Worm (Caenorhabditis elegans) whole organism, late embryonic: ENCODE measurements around the gene cpi-2.

ENCODE experiments used
- F13H6.1 ChIP-seq: sonication (generic microtip); optimal IDR thresholded peaks from 2 replicates; lab custom pipeline; 2016; ENCODE audit warnings: missing genetic modification characterization, missing compliant biosample characterization
- K09A11.1 ChIP-seq: sonication (generic microtip); optimal IDR thresholded peaks from 2 replicates; lab custom pipeline; 2017; ENCODE audit warnings: antibody characterized with exemption, mild to moderate bottlenecking, missing genetic modification characterization, missing compliant biosample characterization; ENCODE audit not compliant: insufficient read depth
- Y22D7AL.16 ChIP-seq: sonication (generic microtip); optimal IDR thresholded peaks from 2 replicates; lab custom pipeline; 2016; ENCODE audit warnings: missing genetic modification characterization, missing compliant biosample characterization
- ahr-1 ChIP-seq: sonication (generic microtip); optimal IDR thresholded peaks from 2 replicates; lab custom pipeline; 2016; ENCODE audit warnings: missing genetic modification characterization, missing compliant biosample characterization
- ceh-18 ChIP-seq: sonication (generic microtip); optimal IDR thresholded peaks from 2 replicates; lab custom pipeline; 2016; ENCODE audit warnings: missing genetic modification characterization, missing compliant biosample characterization
- ceh-19 ChIP-seq: fragments of 200-800 bp; sonication (Bioruptor generic); optimal IDR thresholded peaks from 2 replicates; lab custom pipeline; 2018; ENCODE audit warnings: mild to moderate bottlenecking, missing genetic modification characterization, missing compliant biosample characterization
- ceh-45 ChIP-seq: fragments of 200-800 bp; sonication (Bioruptor generic); IDR thresholded peaks from 2 replicates; pipeline ENCODE4 v1.3.6; 2022; ENCODE audit warnings: missing genetic modification reagents, missing genetic modification characterization, missing compliant biosample characterization
- ceh-6 ChIP-seq: fragments of 200-800 bp; sonication (Bioruptor generic); optimal IDR thresholded peaks from 2 replicates; lab custom pipeline; 2018; ENCODE audit warnings: mild to moderate bottlenecking, missing genetic modification characterization, missing compliant biosample characterization
- ceh-9 ChIP-seq: sonication (generic microtip); optimal IDR thresholded peaks from 2 replicates; lab custom pipeline; 2016; ENCODE audit warnings: mild to moderate bottlenecking, missing genetic modification characterization, inconsistent platforms, missing compliant biosample characterization
- dmd-4 ChIP-seq: sonication (generic microtip); optimal IDR thresholded peaks from 2 replicates; lab custom pipeline; 2016; ENCODE audit warnings: borderline replicate concordance, missing genetic modification characterization, missing compliant biosample characterization
- dve-1 ChIP-seq: sonication (generic microtip); optimal IDR thresholded peaks from 2 replicates; lab custom pipeline; 2017; ENCODE audit warnings: antibody characterized with exemption, mild to moderate bottlenecking, missing genetic modification characterization, missing compliant biosample characterization
- eyg-1 ChIP-seq: sonication (generic microtip); optimal IDR thresholded peaks from 2 replicates; lab custom pipeline; 2016; ENCODE audit warnings: missing genotype, missing genetic modification characterization, missing compliant biosample characterization
- fax-1 ChIP-seq: sonication (generic microtip); optimal IDR thresholded peaks from 2 replicates; lab custom pipeline; 2016; ENCODE audit warnings: missing genotype, missing genetic modification characterization, missing compliant biosample characterization
- fkh-10 ChIP-seq: fragments of 150-350 bp; optimal IDR thresholded peaks from 2 replicates; lab custom pipeline; 2014; ENCODE audit warnings: missing biosample characterization, missing genetic modification reagents, missing genetic modification characterization
- fkh-6 ChIP-seq: sonication (generic microtip); optimal IDR thresholded peaks from 2 replicates; lab custom pipeline; 2016; ENCODE audit warnings: missing genetic modification characterization, missing compliant biosample characterization
- gmeb-2 ChIP-seq: sonication (generic microtip); optimal IDR thresholded peaks from 2 replicates; lab custom pipeline; 2016; ENCODE audit warnings: missing genetic modification characterization, inconsistent platforms, missing compliant biosample characterization
- hlh-13 ChIP-seq: fragments of 200-800 bp; sonication (Bioruptor generic); optimal IDR thresholded peaks from 2 replicates; lab custom pipeline; 2018; ENCODE audit warnings: mild to moderate bottlenecking, missing genetic modification characterization, missing compliant biosample characterization
- hlh-15 ChIP-seq: sonication (generic microtip); optimal IDR thresholded peaks from 2 replicates; lab custom pipeline; 2016; ENCODE audit warnings: missing genetic modification characterization, missing compliant biosample characterization
- hlh-8 ChIP-seq: sonication (generic microtip); optimal IDR thresholded peaks from 2 replicates; lab custom pipeline; 2016; ENCODE audit warnings: missing genotype, missing genetic modification characterization, missing compliant biosample characterization
- lim-6 ChIP-seq: sonication (generic microtip); optimal IDR thresholded peaks from 2 replicates; lab custom pipeline; 2016; ENCODE audit warnings: missing genetic modification characterization, missing compliant biosample characterization
- madf-2 ChIP-seq: sonication (generic microtip); optimal IDR thresholded peaks from 2 replicates; lab custom pipeline; 2017; ENCODE audit warnings: missing genetic modification characterization, missing compliant biosample characterization
- mec-3 ChIP-seq: sonication (generic microtip); optimal IDR thresholded peaks from 2 replicates; lab custom pipeline; 2016; ENCODE audit warnings: borderline replicate concordance, missing genetic modification characterization, missing compliant biosample characterization
- nfya-1 ChIP-seq: sonication (generic microtip); optimal IDR thresholded peaks from 2 replicates; lab custom pipeline; 2017; ENCODE audit warnings: missing genetic modification characterization, mild to moderate bottlenecking, missing compliant biosample characterization, antibody characterized with exemption, moderate library complexity
- nhr-11 ChIP-seq: fragments of 150-350 bp; optimal IDR thresholded peaks from 2 replicates; lab custom pipeline; 2014; ENCODE audit warnings: missing biosample characterization, missing genetic modification characterization
- nhr-232 ChIP-seq: sonication (generic microtip); optimal IDR thresholded peaks from 2 replicates; lab custom pipeline; 2016; ENCODE audit warnings: missing genetic modification characterization, missing compliant biosample characterization
- odd-2 ChIP-seq: sonication (generic microtip); optimal IDR thresholded peaks from 2 replicates; lab custom pipeline; 2017; ENCODE audit warnings: antibody characterized with exemption, mild to moderate bottlenecking, missing genetic modification characterization, missing compliant biosample characterization
- pat-9 ChIP-seq: fragments of 200-800 bp; sonication (Bioruptor generic); optimal IDR thresholded peaks from 2 replicates; lab custom pipeline; 2018; ENCODE audit warnings: mild to moderate bottlenecking, missing genetic modification characterization, moderate library complexity, missing compliant biosample characterization
- pha-2 ChIP-seq: sonication (generic microtip); optimal IDR thresholded peaks from 2 replicates; lab custom pipeline; 2017; ENCODE audit warnings: mild to moderate bottlenecking, missing genetic modification characterization, missing compliant biosample characterization
- pros-1 ChIP-seq: fragments of 150-350 bp; optimal IDR thresholded peaks from 2 replicates; lab custom pipeline; 2014; ENCODE audit warnings: missing biosample characterization, missing genetic modification reagents, missing genetic modification characterization
- ref-2 ChIP-seq: sonication (generic microtip); optimal IDR thresholded peaks from 2 replicates; lab custom pipeline; 2016; ENCODE audit warnings: missing genetic modification characterization, missing compliant biosample characterization
- sdc-2 ChIP-seq: sonication (generic microtip); optimal IDR thresholded peaks from 2 replicates; lab custom pipeline; 2016; ENCODE audit warnings: missing genotype, missing genetic modification characterization, missing compliant biosample characterization
- sox-2 ChIP-seq: fragments of 200-800 bp; sonication (Bioruptor generic); IDR thresholded peaks from 2 replicates; pipeline ENCODE4 v1.3.6; 2022; ENCODE audit warnings: missing genetic modification reagents, missing genetic modification characterization, missing compliant biosample characterization
- syd-9 ChIP-seq: sonication (generic microtip); optimal IDR thresholded peaks from 2 replicates; lab custom pipeline; 2016; ENCODE audit warnings: mild to moderate bottlenecking, missing genetic modification characterization, moderate library complexity, missing compliant biosample characterization
- unc-3 ChIP-seq, 2 experiments: fragments of 200-800 bp in 1 of 2; sonication (Bioruptor generic) in 1 of 2; sonication (generic microtip) in 1 of 2; conservative IDR thresholded peaks in 1 of 2; optimal IDR thresholded peaks in 1 of 2; 2 replicates each; pipeline versions ENCODE4 v1.3.6 to Lab custom; 2016 to 2022; ENCODE audit warnings: missing compliant biosample characterization in 2 of 2, missing genetic modification characterization in 2 of 2, missing genetic modification reagents in 1 of 2
- unc-42 ChIP-seq: sonication (generic microtip); optimal IDR thresholded peaks from 2 replicates; lab custom pipeline; 2016; ENCODE audit warnings: missing genotype, missing genetic modification characterization, missing compliant biosample characterization
- unc-55 ChIP-seq: sonication (generic microtip); optimal IDR thresholded peaks from 2 replicates; lab custom pipeline; 2017; ENCODE audit warnings: missing biosample characterization, missing genetic modification reagents, missing genetic modification characterization
- unc-86 ChIP-seq: sonication (generic microtip); optimal IDR thresholded peaks from 2 replicates; lab custom pipeline; 2016; ENCODE audit warnings: missing genetic modification characterization, missing compliant biosample characterization
- zip-5 ChIP-seq: sonication (generic microtip); optimal IDR thresholded peaks from 2 replicates; lab custom pipeline; 2016; ENCODE audit warnings: missing genetic modification characterization, missing compliant biosample characterization
- ztf-16 ChIP-seq: sonication (generic microtip); optimal IDR thresholded peaks from 2 replicates; lab custom pipeline; 2017; ENCODE audit warnings: missing genetic modification characterization, missing compliant biosample characterization

The cpi-2 gene

ce11 chrV:6053188-6053687 lies 9.4 kb downstream of the cpi-2 start, which contains the start of gene seip-1 (continued):
- TF ChIP-seq mec-3 (tag; lab: Kevin White, UChicago) (no peak), hlh-8 (no peak), fkh-10 (no peak), nfya-1 (tag; lab: Kevin White, UChicago) (peak; percentile 88), unc-55 (GFP tag; lab: Kevin White, UChicago) (peak; percentile 92), nhr-232 (tag; lab: Kevin White, UChicago) (no peak), madf-2 (tag; lab: Kevin White, UChicago) (peak; percentile 27), ceh-6 (GFP tag; lab: Kevin White, UChicago) (no peak), ceh-18 (peak; percentile 44), zip-5 (tag; lab: Kevin White, UChicago) (no peak), unc-42 (tag; lab: Kevin White, UChicago) (peak; percentile 76), F13H6.1 (tag; lab: Kevin White, UChicago) (no peak), Y22D7AL.16 (no peak), syd-9 (no peak), ref-2 (peak; percentile 46), sox-2 (GFP tag; lab: Robert Waterston, UW) (peak; percentile 40; the same call in 1 of the 2 replicates), odd-2 (tag; lab: Kevin White, UChicago) (no peak), ceh-9 (tag; lab: Kevin White, UChicago) (no peak), lim-6 (tag; lab: Kevin White, UChicago) (no peak), ahr-1 (no peak), fkh-6 (tag; lab: Kevin White, UChicago) (no peak), unc-3 (GFP tag; conservative IDR thresholded peaks at IDR 0.05; lab: Robert Waterston, UW) (no peak), unc-3 (tag; optimal IDR thresholded peaks at IDR 0.05; lab: Kevin White, UChicago) (no peak), pat-9 (tag; lab: Kevin White, UChicago) (no peak), unc-86 (tag; lab: Kevin White, UChicago) (no peak), K09A11.1 (tag; lab: Kevin White, UChicago) (peak; percentile 2), eyg-1 (tag; lab: Kevin White, UChicago) (no peak), hlh-15 (tag; lab: Kevin White, UChicago) (no peak), dmd-4 (tag; lab: Kevin White, UChicago) (no peak)

- no peak for TF ChIP-seq nhr-11 (tag; lab: Kevin White, UChicago)
- TF ChIP-seq eyg-1 (tag; lab: Kevin White, UChicago), result no peak
- TF ChIP-seq ahr-1, result no peak
- TF ChIP-seq sdc-2, result no peak
- TF ChIP-seq ceh-19 (GFP tag; lab: Kevin White, UChicago), result no peak
These were observed 11.4 kb downstream of the cpi-2 start, which contains the start of gene srd-20 for ce11 chrV:6055289-6055688. srd-20 (plus strand) TSS chrV:6055589.

- TF ChIP-seq hlh-13 (GFP tag; lab: Kevin White, UChicago), result no peak
- TF ChIP-seq fkh-10, result no peak
- TF ChIP-seq zip-5 (tag; lab: Kevin White, UChicago), result no peak
- TF ChIP-seq ceh-45 (GFP tag; lab: Robert Waterston, UW), result no peak
- TF ChIP-seq dve-1 (tag; lab: Kevin White, UChicago), result no peak
- TF ChIP-seq eyg-1 (tag; lab: Kevin White, UChicago), result no peak
- TF ChIP-seq pat-9 (tag; lab: Kevin White, UChicago), result no peak
- no peak for TF ChIP-seq ztf-16 (tag; lab: Kevin White, UChicago)
- TF ChIP-seq ceh-19 (GFP tag; lab: Kevin White, UChicago), result no peak
- no peak for TF ChIP-seq nhr-232 (tag; lab: Kevin White, UChicago)
- no peak for TF ChIP-seq ceh-6 (GFP tag; lab: Kevin White, UChicago)
- no peak for TF ChIP-seq unc-3 (GFP tag; conservative IDR thresholded peaks at IDR 0.05; lab: Robert Waterston, UW)
- no peak for TF ChIP-seq unc-3 (tag; optimal IDR thresholded peaks at IDR 0.05; lab: Kevin White, UChicago)
- no peak for TF ChIP-seq nfya-1 (tag; lab: Kevin White, UChicago)
- TF ChIP-seq fax-1 (tag; lab: Kevin White, UChicago), result no peak
- TF ChIP-seq pha-2 (tag; lab: Kevin White, UChicago), result no peak
- TF ChIP-seq sox-2 (GFP tag; lab: Robert Waterston, UW), result no peak
- no peak for TF ChIP-seq gmeb-2 (tag; lab: Kevin White, UChicago)
- TF ChIP-seq pros-1 (tag; lab: Kevin White, UChicago), result no peak
These were observed 19.5 kb downstream of the cpi-2 start, which contains the start of gene Y38A10A.2 for ce11 chrV:6063330-6063729. Y38A10A.2 (minus strand) TSS chrV:6063430.
